Worm (Caenorhabditis elegans) whole organism, young adult: ENCODE data around the gene E03H12.7.

Source experiments
- B0336.3 ChIP-seq: fragments of 200-800 bp; sonication (Bioruptor generic); IDR thresholded peaks from 2 replicates; pipeline ENCODE4 v1.3.6; 2022; ENCODE audit warnings: missing genetic modification characterization, missing compliant biosample characterization
- C17E4.6 ChIP-seq: fragments of 200-800 bp; sonication (Bioruptor generic); IDR thresholded peaks from 2 replicates; pipeline ENCODE4 v1.3.6; 2022; ENCODE audit warnings: missing genetic modification reagents, missing genetic modification characterization, missing compliant biosample characterization
- F33H1.4 ChIP-seq: fragments of 200-800 bp; sonication (Bioruptor generic); IDR thresholded peaks from 2 replicates; pipeline ENCODE4 v1.3.6; 2022; ENCODE audit warnings: missing genetic modification reagents, missing genetic modification characterization, missing compliant biosample characterization
- F37B4.10 ChIP-seq: fragments of 200-800 bp; sonication (Bioruptor generic); IDR thresholded peaks from 2 replicates; pipeline ENCODE4 v1.3.6; 2022; ENCODE audit warnings: missing genetic modification characterization, missing compliant biosample characterization
- F39B2.1 ChIP-seq: fragments of 200-800 bp; sonication (Bioruptor generic); IDR thresholded peaks from 2 replicates; pipeline ENCODE4 v1.3.6; 2022; ENCODE audit warnings: missing genetic modification reagents, missing genetic modification characterization, missing compliant biosample characterization
- F52B5.7 ChIP-seq: sonication (generic microtip); optimal IDR thresholded peaks from 2 replicates; lab custom pipeline; 2016; ENCODE audit warnings: mild to moderate bottlenecking, missing genetic modification characterization, missing compliant biosample characterization
- K12H6.12 ChIP-seq: fragments of 200-800 bp; sonication (Bioruptor generic); optimal IDR thresholded peaks from 2 replicates; lab custom pipeline; 2018; ENCODE audit warnings: mild to moderate bottlenecking, missing genetic modification characterization, missing compliant biosample characterization
- Y53F4B.3 ChIP-seq: fragments of 200-800 bp; sonication (Bioruptor generic); IDR thresholded peaks from 2 replicates; pipeline ENCODE4 v1.3.6; 2022; ENCODE audit warnings: missing genetic modification reagents, missing genetic modification characterization, missing compliant biosample characterization
- Y53G8AR.9 ChIP-seq: fragments of 200-800 bp; sonication (Bioruptor generic); conservative IDR thresholded peaks from 2 replicates; pipeline ENCODE4 v1.3.6; 2022; ENCODE audit warnings: missing genetic modification reagents, missing genetic modification characterization, missing compliant biosample characterization
- aptf-3 ChIP-seq: fragments of 200-800 bp; sonication (Bioruptor generic); IDR thresholded peaks from 2 replicates; pipeline ENCODE4 v1.3.6; 2022; ENCODE audit warnings: missing genetic modification characterization, missing compliant biosample characterization
- attf-3 ChIP-seq: fragments of 200-800 bp; sonication (Bioruptor generic); conservative IDR thresholded peaks from 2 replicates; pipeline ENCODE4 v1.3.6; 2022; ENCODE audit warnings: missing genetic modification reagents, missing genetic modification characterization, missing compliant biosample characterization
- ccch-3 ChIP-seq: fragments of 200-800 bp; sonication (Bioruptor generic); optimal IDR thresholded peaks from 2 replicates; lab custom pipeline; 2018; ENCODE audit warnings: mild to moderate bottlenecking, missing genetic modification characterization, missing compliant biosample characterization
- cebp-1 ChIP-seq, 2 experiments: fragments of 200-800 bp in 1 of 2; sonication (Bioruptor generic) in 1 of 2; sonication (generic microtip) in 1 of 2; IDR thresholded peaks in 1 of 2; optimal IDR thresholded peaks in 1 of 2; 2 replicates each; pipeline versions ENCODE4 v1.3.6 to Lab custom; 2017 to 2022; ENCODE audit warnings: missing compliant biosample characterization in 2 of 2, missing genetic modification characterization in 2 of 2, mild to moderate bottlenecking in 1 of 2, missing genetic modification reagents in 1 of 2, moderate library complexity in 1 of 2
- ceh-27 ChIP-seq: fragments of 200-800 bp; sonication (Bioruptor generic); optimal IDR thresholded peaks from 2 replicates; lab custom pipeline; 2018; ENCODE audit warnings: mild to moderate bottlenecking, missing genetic modification characterization, moderate library complexity, missing compliant biosample characterization
- ceh-58 ChIP-seq: fragments of 200-800 bp; sonication (Bioruptor generic); IDR thresholded peaks from 2 replicates; pipeline ENCODE4 v1.3.6; 2022; ENCODE audit warnings: missing genetic modification characterization, missing compliant biosample characterization
- ceh-91 ChIP-seq: fragments of 200-800 bp; sonication (Bioruptor generic); IDR thresholded peaks from 2 replicates; pipeline ENCODE4 v1.3.6; 2022; ENCODE audit warnings: missing genetic modification reagents, missing genetic modification characterization, missing compliant biosample characterization
- dox-1 ChIP-seq: fragments of 200-800 bp; sonication (Bioruptor generic); IDR thresholded peaks from 2 replicates; pipeline ENCODE4 v1.3.6; 2022; ENCODE audit warnings: missing genetic modification reagents, missing genetic modification characterization, missing compliant biosample characterization
- egl-44 ChIP-seq: fragments of 200-800 bp; sonication (Bioruptor generic); IDR thresholded peaks from 2 replicates; pipeline ENCODE4 v1.3.6; 2022; ENCODE audit warnings: missing genetic modification reagents, missing genetic modification characterization, missing compliant biosample characterization
- hlh-26 ChIP-seq: fragments of 200-800 bp; sonication (Bioruptor generic); conservative IDR thresholded peaks from 2 replicates; pipeline ENCODE4 v1.3.6; 2022; ENCODE audit warnings: missing genetic modification reagents, missing genetic modification characterization, missing compliant biosample characterization
- hmg-1.2 ChIP-seq: fragments of 200-800 bp; sonication (Bioruptor generic); IDR thresholded peaks from 2 replicates; pipeline ENCODE4 v1.3.6; 2022; ENCODE audit warnings: missing genetic modification reagents, missing genetic modification characterization, missing compliant biosample characterization
- lin-40 ChIP-seq: sonication (generic microtip); optimal IDR thresholded peaks from 2 replicates; lab custom pipeline; 2016; ENCODE audit warnings: missing genetic modification characterization, mild to moderate bottlenecking, missing compliant biosample characterization, missing genotype, missing genetic modification reagents
- lin-54 ChIP-seq: fragments of 200-800 bp; sonication (Bioruptor generic); optimal IDR thresholded peaks from 2 replicates; lab custom pipeline; 2018; ENCODE audit warnings: mild to moderate bottlenecking, missing genetic modification characterization, missing compliant biosample characterization
- lir-1 ChIP-seq: fragments of 200-800 bp; sonication (Bioruptor generic); conservative IDR thresholded peaks from 2 replicates; pipeline ENCODE4 v1.3.6; 2022; ENCODE audit warnings: missing genetic modification reagents, missing genetic modification characterization, missing compliant biosample characterization
- lsy-27 ChIP-seq: sonication (generic microtip); optimal IDR thresholded peaks from 2 replicates; lab custom pipeline; 2017; ENCODE audit warnings: missing genetic modification characterization, mild to moderate bottlenecking, missing compliant biosample characterization, antibody characterized with exemption, missing genotype, borderline replicate concordance; ENCODE audit not compliant: insufficient read depth
- madf-6 ChIP-seq: fragments of 200-800 bp; sonication (Bioruptor generic); IDR thresholded peaks from 2 replicates; pipeline ENCODE4 v1.3.6; 2022; ENCODE audit warnings: missing genetic modification reagents, missing genetic modification characterization, missing compliant biosample characterization
- mxl-1 ChIP-seq: sonication (generic microtip); optimal IDR thresholded peaks from 2 replicates; lab custom pipeline; 2016; ENCODE audit warnings: missing genetic modification characterization, missing compliant biosample characterization
- nfya-1 ChIP-seq: sonication (generic microtip); optimal IDR thresholded peaks from 2 replicates; lab custom pipeline; 2017; ENCODE audit warnings: antibody characterized with exemption, missing compliant biosample characterization, missing genetic modification characterization, borderline replicate concordance; ENCODE audit not compliant: insufficient read depth
- nfya-2 ChIP-seq: fragments of 200-800 bp; sonication (Bioruptor generic); IDR thresholded peaks from 2 replicates; pipeline ENCODE4 v1.3.6; 2022; ENCODE audit warnings: missing genetic modification reagents, missing genetic modification characterization, missing compliant biosample characterization
- pha-4 ChIP-seq: fragments of 150-350 bp; sonication (generic microtip); optimal IDR thresholded peaks from 2 replicates; lab custom pipeline; 2014; ENCODE audit warnings: missing biosample characterization, missing genetic modification reagents, missing genetic modification characterization
- rpc-1 ChIP-seq, 2 experiments: fragments of 150-350 bp in 1 of 2; sonication (generic microtip) in 1 of 2; optimal IDR thresholded peaks; 2 replicates each; lab custom pipeline; 2014 to 2018; ENCODE audit warnings: missing biosample characterization in 1 of 2, missing genetic modification characterization in 1 of 2, missing genetic modification reagents in 1 of 2, missing genotype in 1 of 2
- sdz-38 ChIP-seq: sonication (generic microtip); optimal IDR thresholded peaks from 2 replicates; lab custom pipeline; 2016; ENCODE audit warnings: missing genotype, missing genetic modification characterization, missing compliant biosample characterization
- snpc-1.1 ChIP-seq: sonication (generic microtip); optimal IDR thresholded peaks from 2 replicates; lab custom pipeline; 2017; ENCODE audit warnings: missing genetic modification characterization, mild to moderate bottlenecking, missing compliant biosample characterization, antibody characterized with exemption, moderate library complexity, missing genotype, missing genetic modification reagents; ENCODE audit not compliant: insufficient read depth
- snpc-1.3 ChIP-seq: sonication (generic microtip); optimal IDR thresholded peaks from 2 replicates; lab custom pipeline; 2017; ENCODE audit warnings: missing genetic modification characterization, mild to moderate bottlenecking, missing compliant biosample characterization, antibody characterized with exemption, moderate library complexity, missing genotype, missing genetic modification reagents; ENCODE audit not compliant: insufficient read depth
- somi-1 ChIP-seq: fragments of 200-800 bp; sonication (Bioruptor generic); optimal IDR thresholded peaks from 2 replicates; lab custom pipeline; 2018; ENCODE audit warnings: mild to moderate bottlenecking, missing genetic modification characterization, missing compliant biosample characterization
- sptf-2 ChIP-seq: fragments of 200-800 bp; sonication (Bioruptor generic); optimal IDR thresholded peaks from 2 replicates; lab custom pipeline; 2018; ENCODE audit warnings: mild to moderate bottlenecking, missing genetic modification characterization, missing compliant biosample characterization
- xnd-1 ChIP-seq: sonication (generic microtip); optimal IDR thresholded peaks from 2 replicates; lab custom pipeline; 2016; ENCODE audit warnings: missing genotype, missing genetic modification reagents, missing genetic modification characterization, missing compliant biosample characterization
- ztf-18 ChIP-seq: sonication (generic microtip); optimal IDR thresholded peaks from 2 replicates; lab custom pipeline; 2016; ENCODE audit warnings: missing genotype, mild to moderate bottlenecking, missing genetic modification characterization, missing compliant biosample characterization
- ztf-26 ChIP-seq: sonication (generic microtip); optimal IDR thresholded peaks from 2 replicates; lab custom pipeline; 2017; ENCODE audit warnings: missing genetic modification characterization, missing compliant biosample characterization
- ztf-6 ChIP-seq: fragments of 200-800 bp; sonication (Bioruptor generic); IDR thresholded peaks from 2 replicates; pipeline ENCODE4 v1.3.6; 2022; ENCODE audit warnings: missing genetic modification reagents, missing genetic modification characterization, missing compliant biosample characterization

Gene E03H12.7

DNA sequence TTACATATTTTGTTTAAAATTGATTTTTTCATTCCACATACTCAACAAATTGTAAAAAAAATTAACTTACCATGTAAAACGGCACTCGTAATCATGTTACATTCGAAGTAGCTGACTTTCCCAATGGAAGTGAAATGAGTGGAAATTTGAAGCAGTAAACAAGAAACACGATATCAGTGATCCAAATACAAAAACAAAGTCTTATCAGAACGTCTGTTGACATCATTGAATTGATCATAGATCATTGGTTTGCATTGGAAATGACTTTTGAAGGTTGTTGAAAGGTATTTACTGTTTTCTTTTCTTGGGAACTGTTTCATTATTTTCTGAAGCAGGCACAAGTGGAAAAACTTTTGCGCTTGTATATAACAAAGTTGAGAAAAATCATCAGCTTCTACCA is 12.4 kb downstream of the E03H12.7 start, which contains the start of gene Y9C9A.16:
Y9C9A.16 (minus strand) TSS at position 131 of the 400 bp plus-strand sequence.
- TF ChIP-seq lir-1 (GFP tag; lab: Robert Waterston, UW) (no peak), hmg-1.2 (GFP tag; lab: Robert Waterston, UW) (no peak), sdz-38 (tag; lab: Kevin White, UChicago) (no peak), hlh-26 (GFP tag; lab: Robert Waterston, UW) (no peak), cebp-1 (GFP tag; IDR thresholded peaks at IDR 0.05; lab: Robert Waterston, UW) (no peak), cebp-1 (tag; optimal IDR thresholded peaks at IDR 0.05; lab: Kevin White, UChicago) (no peak), attf-3 (GFP tag; lab: Robert Waterston, UW) (no peak), snpc-1.3 (tag; lab: Kevin White, UChicago) (no peak), ztf-18 (tag; lab: Kevin White, UChicago) (no peak), ceh-91 (no peak)

DNA sequence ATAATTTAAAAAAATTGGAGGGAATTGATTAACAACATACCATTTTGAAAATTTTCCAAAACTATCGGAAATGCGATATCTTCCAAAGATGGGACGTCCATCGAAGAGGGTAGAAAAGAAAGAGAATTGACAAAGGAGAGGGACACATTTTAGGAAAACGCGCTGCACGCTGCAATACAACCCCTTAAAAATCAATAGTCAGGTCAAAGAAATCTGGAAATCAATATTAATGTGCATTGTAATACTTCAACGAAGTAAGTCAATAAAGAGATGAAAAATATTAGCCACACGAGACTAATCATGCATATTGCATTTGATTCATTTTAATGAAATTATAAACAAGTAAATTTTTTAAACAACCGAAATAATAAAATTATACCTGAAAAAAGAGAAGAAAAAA is 19.0 kb downstream of the E03H12.7 start, which contains the start of gene Y9C9A.13:
Y9C9A.13 (minus strand) TSS at position 101 of the 400 bp plus-strand sequence.
- TF ChIP-seq F39B2.1 (GFP tag; lab: Robert Waterston, UW) (no peak), ztf-26 (tag; lab: Kevin White, UChicago) (no peak), K12H6.12 (no peak), lin-40 (no peak), lin-54 (no peak), ztf-6 (GFP tag; lab: Robert Waterston, UW) (no peak), Y53G8AR.9 (GFP tag; lab: Robert Waterston, UW) (no peak), C17E4.6 (no peak), F33H1.4 (GFP tag; lab: Robert Waterston, UW) (no peak), aptf-3 (GFP tag; lab: Robert Waterston, UW) (no peak)
- TF ChIP-seq, all 124 proteins: peak for 0

DNA sequence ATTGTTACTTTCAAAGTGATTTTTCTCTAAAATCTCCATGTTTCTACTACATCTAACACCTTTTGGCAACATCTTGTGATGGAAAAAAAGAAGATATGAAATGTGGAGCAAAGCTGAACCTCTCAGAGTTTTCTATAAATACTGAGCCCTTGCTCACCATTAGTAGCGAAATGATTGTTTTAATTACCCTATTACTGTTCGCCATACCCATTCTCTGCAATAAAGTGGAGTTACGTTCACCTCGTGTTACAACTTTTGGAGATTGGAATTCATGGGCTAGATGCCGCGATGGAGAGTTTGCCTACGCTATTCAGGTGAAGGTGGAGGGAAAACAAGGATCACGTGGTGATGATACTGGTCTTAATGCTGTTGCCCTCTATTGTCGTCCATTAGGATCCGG is 24.6 kb downstream of the E03H12.7 start, which contains the start of gene txt-3:
txt-3 (plus strand) TSS at position 125 of the 400 bp plus-strand sequence.
- TF ChIP-seq rpc-1 (optimal IDR thresholded peaks at IDR 0.05; lab: Kevin White, UChicago) (no peak), rpc-1 (tag; optimal IDR thresholded peaks at IDR 0.05; lab: Kevin White, UChicago) (no peak), B0336.3 (GFP tag; lab: Robert Waterston, UW) (no peak), F37B4.10 (GFP tag; lab: Robert Waterston, UW) (no peak), egl-44 (GFP tag; lab: Robert Waterston, UW) (no peak), mxl-1 (tag; lab: Kevin White, UChicago) (no peak), pha-4 (tag; lab: Kevin White, UChicago) (no peak), sptf-2 (GFP tag; lab: Kevin White, UChicago) (no peak), ceh-27 (GFP tag; lab: Kevin White, UChicago) (no peak), aptf-3 (GFP tag; lab: Robert Waterston, UW) (no peak), somi-1 (GFP tag; lab: Kevin White, UChicago) (no peak)
- TF ChIP-seq, all 124 proteins: peak for 0

- no peak for TF ChIP-seq nfya-1
- TF ChIP-seq ccch-3 (GFP tag; lab: Kevin White, UChicago): no peak
- TF ChIP-seq ceh-58 (GFP tag; lab: Robert Waterston, UW): no peak
- no peak for TF ChIP-seq lin-40
Observed at ce11 chrIV:4960623-4961022, 27.8 kb downstream of the E03H12.7 start, which contains the start of gene str-164. Gene str-164 (plus strand): TSS chrIV:4960735.

DNA sequence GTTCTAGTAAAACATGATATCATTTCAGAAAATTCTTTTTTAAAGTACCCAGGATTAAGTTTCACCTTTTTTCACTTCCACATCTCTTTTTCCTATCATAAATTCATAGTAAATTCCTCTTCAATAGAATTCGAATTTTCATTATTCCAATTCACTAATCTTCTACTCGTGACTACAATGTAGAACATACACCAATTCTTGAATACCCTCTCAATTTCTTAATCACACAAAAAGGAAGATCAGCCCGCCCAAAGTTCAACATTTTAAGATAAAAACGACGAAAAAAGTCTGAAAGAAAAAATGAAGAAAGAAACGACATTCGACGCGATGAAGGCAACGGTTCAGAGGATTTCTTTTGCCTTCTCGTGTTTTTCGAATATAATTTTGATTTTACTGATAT is 34.5 kb downstream of the E03H12.7 start, which contains the start of gene str-163:
str-163 (plus strand) TSS at position 301 of the 400 bp plus-strand sequence.
- no peak for TF ChIP-seq F52B5.7 (tag; lab: Kevin White, UChicago)
- TF ChIP-seq lsy-27 (tag; lab: Kevin White, UChicago): no peak
- TF ChIP-seq dox-1: no peak
- no peak for TF ChIP-seq snpc-1.1 (tag; lab: Kevin White, UChicago)
- TF ChIP-seq egl-44 (GFP tag; lab: Robert Waterston, UW): no peak
- no peak for TF ChIP-seq ztf-6 (GFP tag; lab: Robert Waterston, UW)
- no peak for TF ChIP-seq madf-6
- no peak for TF ChIP-seq nfya-2 (GFP tag; lab: Robert Waterston, UW)
- TF ChIP-seq Y53F4B.3: no peak
- TF ChIP-seq xnd-1 (tag; lab: Kevin White, UChicago): no peak
- TF ChIP-seq, all 124 proteins: peak for 0
